Worm (Caenorhabditis elegans) whole organism, early embryonic: Measurements from ENCODE around the gene F38B7.11.

Source experiments
- B0310.2 ChIP-seq: sonication (generic microtip); optimal IDR thresholded peaks from 2 replicates; lab custom pipeline; 2016; ENCODE audit warnings: mild to moderate bottlenecking, missing genetic modification characterization, missing compliant biosample characterization
- ama-1 ChIP-seq: fragments of 150-350 bp; optimal IDR thresholded peaks from 2 replicates; lab custom pipeline; 2014
- ceh-13 ChIP-seq: fragments of 200-800 bp; sonication (Bioruptor generic); optimal IDR thresholded peaks from 2 replicates; lab custom pipeline; 2018; ENCODE audit warnings: mild to moderate bottlenecking, missing genetic modification characterization, missing compliant biosample characterization
- scrt-1 ChIP-seq: fragments of 200-800 bp; sonication (Bioruptor generic); IDR thresholded peaks from 2 replicates; pipeline ENCODE4 v1.3.6; 2022; ENCODE audit warnings: missing genetic modification characterization, missing compliant biosample characterization
- sea-1 ChIP-seq: fragments of 200-800 bp; sonication (Bioruptor generic); conservative IDR thresholded peaks from 2 replicates; pipeline ENCODE4 v1.3.6; 2022; ENCODE audit warnings: missing genetic modification characterization, missing compliant biosample characterization

DNA sequence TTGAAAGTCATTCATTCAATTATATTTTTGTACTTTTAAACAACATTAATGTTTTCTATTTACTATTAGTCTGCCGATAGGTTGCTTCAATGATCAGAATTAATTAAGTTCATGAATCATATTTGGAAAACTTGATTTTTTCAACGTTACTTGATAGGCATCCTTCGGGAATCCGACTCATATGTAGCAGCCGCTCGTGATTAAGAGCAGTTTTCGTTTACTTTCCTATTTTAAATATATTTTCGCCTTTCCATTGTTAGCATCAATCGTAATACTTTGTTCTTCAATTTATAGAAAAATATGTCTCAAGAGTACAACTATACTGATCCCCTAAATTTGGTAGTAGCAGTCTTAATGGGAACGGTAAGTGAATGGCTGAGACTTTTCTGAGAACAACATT lies 33.9 kb downstream of the F38B7.11 start, which contains the start of gene srx-90:
- TF ChIP-seq ama-1 (lab: Kevin White, UChicago) (no peak), scrt-1 (no peak), B0310.2 (tag; lab: Kevin White, UChicago) (no peak), sea-1 (GFP tag; lab: Robert Waterston, UW) (no peak), ceh-13 (GFP tag; lab: Kevin White, UChicago) (no peak)
